Fruit fly (Drosophila melanogaster) whole organism, embryonic: ENCODE results near the gene Nct.

Experiments used
- Abd-B ChIP-seq: fragments of 200-800 bp; sonication (Bioruptor generic); optimal IDR thresholded peaks from 2 replicates; lab custom pipeline; 2018; ENCODE audit warnings: missing biosample characterization, mild to moderate bottlenecking, missing genetic modification characterization, moderate library complexity
- BEAF-32 ChIP-seq: fragments of 200-800 bp; sonication (Bioruptor generic); optimal IDR thresholded peaks from 3 replicates; lab custom pipeline; 2017; ENCODE audit warnings: missing biosample characterization, missing genetic modification characterization, mild to moderate bottlenecking, moderate library complexity, missing genetic modification reagents
- Bteb2 ChIP-seq: fragments of 200-800 bp; sonication (Bioruptor generic); optimal IDR thresholded peaks from 2 replicates; lab custom pipeline; 2016; ENCODE audit warnings: missing biosample characterization, missing genetic modification characterization
- C15 ChIP-seq: fragments of 200-800 bp; sonication (Bioruptor generic); IDR thresholded peaks from 3 replicates; pipeline ENCODE4 v1.3.6; 2022; ENCODE audit warnings: missing biosample characterization, missing genetic modification characterization
- CG10366 ChIP-seq: fragments of 200-800 bp; sonication (Bioruptor generic); IDR thresholded peaks from 2 replicates; pipeline ENCODE4 v1.3.6; 2022; ENCODE audit warnings: missing biosample characterization, missing genetic modification characterization
- CG10543 ChIP-seq: fragments of 200-800 bp; sonication (Bioruptor generic); optimal IDR thresholded peaks from 3 replicates; lab custom pipeline; 2017; ENCODE audit warnings: missing biosample characterization, mild to moderate bottlenecking, missing genetic modification characterization, moderate library complexity
- CG11085 ChIP-seq: fragments of 200-800 bp; sonication (Bioruptor generic); IDR thresholded peaks from 2 replicates; pipeline ENCODE4 v1.3.6; 2022; ENCODE audit warnings: missing biosample characterization, missing genetic modification characterization
- CG11456 ChIP-seq: fragments of 200-800 bp; sonication (Bioruptor generic); IDR thresholded peaks from 3 replicates; pipeline ENCODE4 v1.3.6; 2022; ENCODE audit warnings: missing biosample characterization, missing genetic modification characterization
- CG14050 ChIP-seq: fragments of 200-800 bp; sonication (Bioruptor generic); IDR thresholded peaks from 3 replicates; pipeline ENCODE4 v1.3.6; 2022; ENCODE audit warnings: missing biosample characterization, missing genetic modification characterization
- CG15011 ChIP-seq: fragments of 200-800 bp; sonication (Bioruptor generic); optimal IDR thresholded peaks from 3 replicates; lab custom pipeline; 2018; ENCODE audit warnings: missing biosample characterization, mild to moderate bottlenecking, missing genetic modification characterization
- CG1602 ChIP-seq: fragments of 200-800 bp; sonication (Bioruptor generic); optimal IDR thresholded peaks from 3 replicates; lab custom pipeline; 2016; ENCODE audit warnings: missing biosample characterization, missing genetic modification characterization
- CG16815 ChIP-seq: fragments of 200-800 bp; sonication (Bioruptor generic); optimal IDR thresholded peaks from 3 replicates; lab custom pipeline; 2017; ENCODE audit warnings: missing biosample characterization, mild to moderate bottlenecking, missing genetic modification characterization
- CG17359 ChIP-seq: fragments of 200-800 bp; sonication (Bioruptor generic); optimal IDR thresholded peaks from 3 replicates; lab custom pipeline; 2018; ENCODE audit warnings: missing biosample characterization, mild to moderate bottlenecking, missing genetic modification characterization, moderate library complexity
- CG17912 ChIP-seq: fragments of 200-800 bp; sonication (Bioruptor generic); optimal IDR thresholded peaks from 2 replicates; lab custom pipeline; 2018; ENCODE audit warnings: missing biosample characterization, mild to moderate bottlenecking, missing genetic modification characterization
- CG2120 ChIP-seq: fragments of 200-800 bp; sonication (Bioruptor generic); optimal IDR thresholded peaks from 3 replicates; lab custom pipeline; 2016; ENCODE audit warnings: missing biosample characterization, missing genetic modification characterization
- CG32772 ChIP-seq: fragments of 200-800 bp; sonication (Bioruptor generic); IDR thresholded peaks from 2 replicates; pipeline ENCODE4 v1.3.6; 2022; ENCODE audit warnings: missing biosample characterization, missing genetic modification characterization
- CG4820 ChIP-seq: fragments of 200-800 bp; sonication (Bioruptor generic); optimal IDR thresholded peaks from 3 replicates; lab custom pipeline; 2016; ENCODE audit warnings: missing biosample characterization, missing genetic modification characterization
- CG5180 ChIP-seq: fragments of 200-800 bp; sonication (Bioruptor generic); optimal IDR thresholded peaks from 3 replicates; lab custom pipeline; 2017; ENCODE audit warnings: missing biosample characterization, missing genetic modification characterization, mild to moderate bottlenecking, moderate library complexity, missing genetic modification reagents
- CG6765 ChIP-seq: fragments of 200-800 bp; sonication (Bioruptor generic); optimal IDR thresholded peaks from 3 replicates; lab custom pipeline; 2017; ENCODE audit warnings: missing biosample characterization, mild to moderate bottlenecking, missing genetic modification characterization
- CG6813 ChIP-seq: fragments of 200-800 bp; sonication (Bioruptor generic); optimal IDR thresholded peaks from 2 replicates; lab custom pipeline; 2017; ENCODE audit warnings: missing biosample characterization, missing genetic modification characterization, mild to moderate bottlenecking, moderate library complexity, missing genetic modification reagents
- CG7963 ChIP-seq: fragments of 200-800 bp; sonication (Bioruptor generic); IDR thresholded peaks from 3 replicates; pipeline ENCODE4 v1.3.6; 2022; ENCODE audit warnings: missing biosample characterization, missing genetic modification characterization; ENCODE audit not compliant: partially characterized antibody
- CG9876 ChIP-seq: fragments of 200-800 bp; sonication (Bioruptor generic); optimal IDR thresholded peaks from 2 replicates; lab custom pipeline; 2016; ENCODE audit warnings: missing biosample characterization, missing genetic modification characterization
- CTCF ChIP-seq: fragments of 200-800 bp; sonication (Bioruptor generic); optimal IDR thresholded peaks from 2 replicates; lab custom pipeline; 2017; ENCODE audit warnings: missing biosample characterization, mild to moderate bottlenecking, missing genetic modification characterization, moderate library complexity
- Dek ChIP-seq: fragments of 200-800 bp; sonication (Bioruptor generic); optimal IDR thresholded peaks from 3 replicates; lab custom pipeline; 2019; ENCODE audit warnings: missing biosample characterization, mild to moderate bottlenecking, missing genetic modification characterization, moderate library complexity
- Dip2 ChIP-seq: fragments of 200-800 bp; sonication (Bioruptor generic); IDR thresholded peaks from 2 replicates; pipeline ENCODE4 v1.3.6; 2022; ENCODE audit warnings: missing biosample characterization, missing genetic modification characterization
- Dll ChIP-seq: fragments of 200-800 bp; sonication (Bioruptor generic); IDR thresholded peaks from 4 replicates; pipeline ENCODE4 v1.3.6; 2022; ENCODE audit warnings: missing biosample characterization, missing genetic modification characterization; ENCODE audit not compliant: partially characterized antibody
- E2f1 ChIP-seq: fragments of 200-800 bp; sonication (Bioruptor generic); IDR thresholded peaks from 2 replicates; pipeline ENCODE4 v1.3.6; 2022; ENCODE audit warnings: missing biosample characterization, missing genetic modification characterization
- HLH54F ChIP-seq: fragments of 200-800 bp; sonication (Bioruptor generic); optimal IDR thresholded peaks from 3 replicates; lab custom pipeline; 2016; ENCODE audit warnings: missing biosample characterization, missing genetic modification characterization
- HmgZ ChIP-seq: fragments of 200-800 bp; sonication (Bioruptor generic); optimal IDR thresholded peaks from 2 replicates; lab custom pipeline; 2018; ENCODE audit warnings: missing biosample characterization, mild to moderate bottlenecking, missing genetic modification characterization
- Hsf ChIP-seq: fragments of 200-800 bp; sonication (Bioruptor generic); optimal IDR thresholded peaks from 3 replicates; lab custom pipeline; 2016; ENCODE audit warnings: missing biosample characterization, missing genetic modification characterization
- NK7.1 ChIP-seq: fragments of 200-800 bp; sonication (Bioruptor generic); optimal IDR thresholded peaks from 3 replicates; lab custom pipeline; 2016; ENCODE audit warnings: missing biosample characterization, missing genetic modification characterization
- Nf-YC ChIP-seq: fragments of 200-800 bp; optimal IDR thresholded peaks from 3 replicates; lab custom pipeline; 2019; ENCODE audit warnings: missing biosample characterization, mild to moderate bottlenecking, missing genetic modification characterization, moderate library complexity
- Opbp ChIP-seq: fragments of 200-800 bp; sonication (Bioruptor generic); IDR thresholded peaks from 3 replicates; pipeline ENCODE4 v1.3.6; 2022; ENCODE audit warnings: missing biosample characterization, missing genetic modification characterization; ENCODE audit not compliant: partially characterized antibody
- Optix ChIP-seq: fragments of 200-800 bp; sonication (Bioruptor generic); IDR thresholded peaks from 3 replicates; pipeline ENCODE4 v1.3.6; 2022; ENCODE audit warnings: missing biosample characterization, missing genetic modification characterization
- Poxn ChIP-seq: fragments of 200-800 bp; sonication (Bioruptor generic); IDR thresholded peaks from 2 replicates; pipeline ENCODE4 v1.3.6; 2022; ENCODE audit warnings: missing biosample characterization, missing genetic modification characterization
- Six4 ChIP-seq: fragments of 200-800 bp; sonication (Bioruptor generic); optimal IDR thresholded peaks from 2 replicates; lab custom pipeline; 2016; ENCODE audit warnings: missing biosample characterization, missing genetic modification characterization
- Ssrp ChIP-seq: fragments of 200-800 bp; sonication (Bioruptor generic); optimal IDR thresholded peaks from 2 replicates; lab custom pipeline; 2018; ENCODE audit warnings: missing biosample characterization, mild to moderate bottlenecking, missing genetic modification characterization, moderate library complexity
- amos ChIP-seq: fragments of 200-800 bp; sonication (Bioruptor generic); IDR thresholded peaks from 2 replicates; pipeline ENCODE4 v1.3.6; 2022; ENCODE audit warnings: missing biosample characterization, missing genetic modification characterization; ENCODE audit not compliant: partially characterized antibody
- cas ChIP-seq: fragments of 200-800 bp; sonication (Bioruptor generic); IDR thresholded peaks from 2 replicates; pipeline ENCODE4 v1.3.6; 2022; ENCODE audit warnings: missing biosample characterization, missing genetic modification characterization
- cg ChIP-seq: fragments of 200-800 bp; sonication (Bioruptor generic); optimal IDR thresholded peaks from 3 replicates; lab custom pipeline; 2019; ENCODE audit warnings: missing biosample characterization, mild to moderate bottlenecking, missing genetic modification characterization, moderate library complexity
- danr ChIP-seq: fragments of 200-800 bp; sonication (Bioruptor generic); IDR thresholded peaks from 2 replicates; pipeline ENCODE4 v1.3.6; 2022; ENCODE audit warnings: missing biosample characterization, missing genetic modification characterization
- grn ChIP-seq: fragments of 200-800 bp; sonication (Bioruptor generic); optimal IDR thresholded peaks from 3 replicates; lab custom pipeline; 2017; ENCODE audit warnings: missing biosample characterization, missing genetic modification characterization
- hbn ChIP-seq: fragments of 200-800 bp; sonication (Bioruptor generic); IDR thresholded peaks from 2 replicates; pipeline ENCODE4 v1.3.6; 2022; ENCODE audit warnings: missing biosample characterization, missing genetic modification characterization; ENCODE audit not compliant: partially characterized antibody
- ind ChIP-seq: fragments of 200-800 bp; sonication (Bioruptor generic); optimal IDR thresholded peaks from 3 replicates; lab custom pipeline; 2016; ENCODE audit warnings: missing biosample characterization, missing genetic modification characterization
- mirr ChIP-seq: fragments of 200-800 bp; sonication (Bioruptor generic); optimal IDR thresholded peaks from 3 replicates; lab custom pipeline; 2018; ENCODE audit warnings: missing biosample characterization, mild to moderate bottlenecking, missing genetic modification characterization
- slou ChIP-seq: fragments of 200-800 bp; sonication (Bioruptor generic); optimal IDR thresholded peaks from 3 replicates; lab custom pipeline; 2016; ENCODE audit warnings: missing biosample characterization, missing genetic modification characterization
- stwl ChIP-seq: fragments of 200-800 bp; sonication (Bioruptor generic); optimal IDR thresholded peaks from 3 replicates; lab custom pipeline; 2018; ENCODE audit warnings: missing biosample characterization, mild to moderate bottlenecking, missing genetic modification characterization, moderate library complexity
- tap ChIP-seq: fragments of 200-800 bp; optimal IDR thresholded peaks from 3 replicates; lab custom pipeline; 2019; ENCODE audit warnings: missing biosample characterization, mild to moderate bottlenecking, missing genetic modification characterization, moderate library complexity
- tna ChIP-seq: fragments of 200-800 bp; sonication (Bioruptor generic); IDR thresholded peaks from 2 replicates; pipeline ENCODE4 v1.3.6; 2022; ENCODE audit warnings: missing biosample characterization, missing genetic modification characterization; ENCODE audit not compliant: partially characterized antibody
- twi ChIP-seq: fragments of 200-800 bp; optimal IDR thresholded peaks from 2 replicates; lab custom pipeline; 2019; ENCODE audit warnings: missing biosample characterization, mild to moderate bottlenecking, missing genetic modification characterization, moderate library complexity
- z ChIP-seq: fragments of 200-800 bp; sonication (Bioruptor generic); IDR thresholded peaks from 3 replicates; pipeline ENCODE4 v1.3.6; 2022; ENCODE audit warnings: missing biosample characterization, missing genetic modification characterization
- zfh2 ChIP-seq: fragments of 200-800 bp; sonication (Bioruptor generic); optimal IDR thresholded peaks from 2 replicates; lab custom pipeline; 2016; ENCODE audit warnings: missing biosample characterization, missing genetic modification characterization

Nct gene

dm6 chr3R:24829887-24830351, 21.5 kb upstream of the Nct start, which contains the start of the genes Kaz and CG43273 (continued):
- TF ChIP-seq CG5180 (GFP tag; lab: Kevin White, UChicago) (no peak), C15 (GFP tag; lab: Robert Waterston, UW) (no peak), slou (peak; percentile 35), CG32772 (no peak), Poxn (no peak), CG6813 (GFP tag; lab: Kevin White, UChicago) (no peak), CG4820 (GFP tag; lab: Kevin White, UChicago) (peak; percentile 42), CG6765 (GFP tag; lab: Kevin White, UChicago) (no peak), CG7963 (GFP tag; lab: Robert Waterston, UW) (no peak), tap (tag; lab: Kevin White, UChicago) (no peak), Dip2 (GFP tag; lab: Robert Waterston, UW) (no peak), Optix (GFP tag; lab: Robert Waterston, UW) (no peak), CG16815 (GFP tag; lab: Kevin White, UChicago) (no peak), Six4 (GFP tag; lab: Kevin White, UChicago) (peak; percentile 40), mirr (GFP tag; lab: Kevin White, UChicago) (no peak), Bteb2 (no peak), Dll (GFP tag; lab: Robert Waterston, UW) (0 out of 4 replicates have a peak, but pooled peaks have one; percentile 25), tna (GFP tag; lab: Robert Waterston, UW) (no peak), stwl (tag; lab: Kevin White, UChicago) (no peak), CG11085 (no peak), CG10366 (GFP tag; lab: Robert Waterston, UW) (peak; percentile 49; the same call in 1 of the 2 replicates), z (no peak), grn (no peak), cas (GFP tag; lab: Robert Waterston, UW) (no peak), CG1602 (GFP tag; lab: Kevin White, UChicago) (peak; percentile 48), CTCF (GFP tag; lab: Kevin White, UChicago) (no peak), danr (GFP tag; lab: Robert Waterston, UW) (no peak), CG10543 (no peak), Opbp (GFP tag; lab: Robert Waterston, UW) (no peak), CG15011 (GFP tag; lab: Kevin White, UChicago) (no peak), amos (GFP tag; lab: Robert Waterston, UW) (no peak), CG2120 (peak; percentile 67), CG17359 (tag; lab: Kevin White, UChicago) (peak; percentile 46), E2f1 (GFP tag; lab: Robert Waterston, UW) (no peak), twi (no peak), BEAF-32 (GFP tag; lab: Kevin White, UChicago) (peak; percentile 27), ind (peak; percentile 56), CG17912 (no peak), HLH54F (GFP tag; lab: Kevin White, UChicago) (no peak), Ssrp (tag; lab: Kevin White, UChicago) (peak; percentile 66), Nf-YC (tag; lab: Kevin White, UChicago) (no peak), CG11456 (no peak), zfh2 (GFP tag; lab: Kevin White, UChicago) (peak; percentile 20), cg (GFP tag; lab: Kevin White, UChicago) (no peak), Abd-B (GFP tag; lab: Kevin White, UChicago) (peak; percentile 81), hbn (GFP tag; lab: Robert Waterston, UW) (no peak), Dek (tag; lab: Kevin White, UChicago) (no peak), CG14050 (GFP tag; lab: Robert Waterston, UW) (no peak), Hsf (GFP tag; lab: Kevin White, UChicago) (peak; percentile 42), NK7.1 (GFP tag; lab: Kevin White, UChicago) (no peak), CG9876 (no peak), HmgZ (tag; lab: Kevin White, UChicago) (peak; percentile 74)
